Fruit fly (Drosophila melanogaster) whole organism, embryonic: ENCODE data around the gene Syt12.

ENCODE experiments used
- Blimp-1 ChIP-seq: fragments of 200-800 bp; sonication (Bioruptor generic); optimal IDR thresholded peaks from 3 replicates; lab custom pipeline; 2018; ENCODE audit warnings: missing biosample characterization, missing genetic modification characterization, mild to moderate bottlenecking, moderate library complexity, missing genetic modification reagents
- CG10209 ChIP-seq: fragments of 200-800 bp; sonication (Bioruptor generic); optimal IDR thresholded peaks from 3 replicates; lab custom pipeline; 2017; ENCODE audit warnings: missing biosample characterization, mild to moderate bottlenecking, missing genetic modification characterization, missing genetic modification reagents
- CG13123 ChIP-seq: fragments of 200-800 bp; sonication (Bioruptor generic); optimal IDR thresholded peaks from 2 replicates; lab custom pipeline; 2016; ENCODE audit warnings: missing biosample characterization, missing genetic modification characterization
- CG14014 ChIP-seq: fragments of 200-800 bp; sonication (Bioruptor generic); IDR thresholded peaks from 2 replicates; pipeline ENCODE4 v1.3.6; 2022; ENCODE audit warnings: missing biosample characterization, missing genetic modification characterization
- CG15011 ChIP-seq: fragments of 200-800 bp; sonication (Bioruptor generic); optimal IDR thresholded peaks from 3 replicates; lab custom pipeline; 2018; ENCODE audit warnings: missing biosample characterization, mild to moderate bottlenecking, missing genetic modification characterization
- CG16779 ChIP-seq: fragments of 200-800 bp; sonication (Bioruptor generic); IDR thresholded peaks from 2 replicates; pipeline ENCODE4 v1.3.6; 2022; ENCODE audit warnings: missing biosample characterization, missing genetic modification characterization
- CG16813 ChIP-seq: fragments of 200-800 bp; sonication (Bioruptor generic); IDR thresholded peaks from 3 replicates; pipeline ENCODE4 v1.3.6; 2022; ENCODE audit warnings: missing biosample characterization, missing genetic modification characterization; ENCODE audit not compliant: partially characterized antibody
- CG17385 ChIP-seq: fragments of 200-800 bp; sonication (Bioruptor generic); optimal IDR thresholded peaks from 3 replicates; lab custom pipeline; 2018; ENCODE audit warnings: missing biosample characterization, mild to moderate bottlenecking, missing genetic modification characterization
- CG17912 ChIP-seq: fragments of 200-800 bp; sonication (Bioruptor generic); optimal IDR thresholded peaks from 2 replicates; lab custom pipeline; 2018; ENCODE audit warnings: missing biosample characterization, mild to moderate bottlenecking, missing genetic modification characterization
- CG2712 ChIP-seq: fragments of 200-800 bp; optimal IDR thresholded peaks from 3 replicates; lab custom pipeline; 2019; ENCODE audit warnings: missing biosample characterization, mild to moderate bottlenecking, missing genetic modification characterization, moderate library complexity
- CG3407 ChIP-seq: fragments of 200-800 bp; sonication (Bioruptor generic); optimal IDR thresholded peaks from 2 replicates; lab custom pipeline; 2018; ENCODE audit warnings: missing biosample characterization, mild to moderate bottlenecking, missing genetic modification characterization
- CG4424 ChIP-seq: fragments of 200-800 bp; sonication (Bioruptor generic); optimal IDR thresholded peaks from 3 replicates; lab custom pipeline; 2016; ENCODE audit warnings: missing biosample characterization, missing genetic modification characterization
- CG4730 ChIP-seq: fragments of 200-800 bp; sonication (Bioruptor generic); IDR thresholded peaks from 2 replicates; pipeline ENCODE4 v1.3.6; 2022; ENCODE audit warnings: missing biosample characterization, missing genetic modification characterization
- CG9727 ChIP-seq: fragments of 200-800 bp; sonication (Bioruptor generic); optimal IDR thresholded peaks from 3 replicates; lab custom pipeline; 2017; ENCODE audit warnings: missing biosample characterization, mild to moderate bottlenecking, missing genetic modification characterization
- Dfd ChIP-seq, 2 experiments: fragments of >200 bp; optimal IDR thresholded peaks; 2 replicates each; lab custom pipeline; 2017; ENCODE audit warnings: missing biosample characterization in 2 of 2, missing genetic modification characterization in 2 of 2
- Gsc ChIP-seq: fragments of 200-800 bp; sonication (Bioruptor generic); IDR thresholded peaks from 2 replicates; pipeline ENCODE4 v1.3.6; 2022; ENCODE audit warnings: missing biosample characterization, missing genetic modification characterization
- Hr3 ChIP-seq: fragments of 200-800 bp; sonication (Bioruptor generic); optimal IDR thresholded peaks from 3 replicates; lab custom pipeline; 2016; ENCODE audit warnings: missing biosample characterization, missing genetic modification characterization
- Lim3 ChIP-seq: fragments of 200-800 bp; sonication (Bioruptor generic); IDR thresholded peaks from 2 replicates; pipeline ENCODE4 v1.3.6; 2022; ENCODE audit warnings: missing biosample characterization, missing genetic modification characterization
- Med ChIP-seq: fragments of 200-800 bp; sonication (Bioruptor generic); peaks from one replicate; lab custom pipeline; 2016; ENCODE audit warnings: missing biosample characterization, missing genetic modification characterization, mild to moderate bottlenecking, inconsistent platforms, moderate library complexity
- NC2α ChIP-seq: fragments of 200-800 bp; sonication (Bioruptor generic); optimal IDR thresholded peaks from 2 replicates; lab custom pipeline; 2016; ENCODE audit warnings: missing biosample characterization, missing genetic modification characterization
- Sry-β ChIP-seq: fragments of 200-800 bp; sonication (Bioruptor generic); optimal IDR thresholded peaks from 2 replicates; lab custom pipeline; 2018; ENCODE audit warnings: missing biosample characterization, mild to moderate bottlenecking, missing genetic modification characterization, moderate library complexity
- Ssrp ChIP-seq: fragments of 200-800 bp; sonication (Bioruptor generic); optimal IDR thresholded peaks from 2 replicates; lab custom pipeline; 2018; ENCODE audit warnings: missing biosample characterization, mild to moderate bottlenecking, missing genetic modification characterization, moderate library complexity
- Trl ChIP-seq, 3 experiments: fragments of >200 bp in 2 of 3; fragments of 200-800 bp in 1 of 3; sonication (Bioruptor generic) in 1 of 3; optimal IDR thresholded peaks; 2 replicates in 1 of 3; 3 replicates in 2 of 3; lab custom pipeline; 2016 to 2017; ENCODE audit warnings: missing biosample characterization in 1 of 3, missing genetic modification characterization in 1 of 3
- caup ChIP-seq: fragments of 200-800 bp; sonication (Bioruptor generic); optimal IDR thresholded peaks from 3 replicates; lab custom pipeline; 2017; ENCODE audit warnings: missing biosample characterization, mild to moderate bottlenecking, missing genetic modification characterization, moderate library complexity; ENCODE audit not compliant: severe bottlenecking
- crol ChIP-seq: fragments of 200-800 bp; sonication (Bioruptor generic); IDR thresholded peaks from 2 replicates; pipeline ENCODE4 v1.3.6; 2022; ENCODE audit warnings: missing biosample characterization, missing genetic modification characterization
- da ChIP-seq: fragments of 200-800 bp; sonication (Bioruptor generic); optimal IDR thresholded peaks from 2 replicates; lab custom pipeline; 2016; ENCODE audit warnings: missing biosample characterization, missing genetic modification characterization
- dmrt99B ChIP-seq: fragments of 200-800 bp; sonication (Bioruptor generic); optimal IDR thresholded peaks from 2 replicates; lab custom pipeline; 2018; ENCODE audit warnings: missing biosample characterization, mild to moderate bottlenecking, missing genetic modification characterization, moderate library complexity
- exex ChIP-seq: fragments of 200-800 bp; sonication (Bioruptor generic); optimal IDR thresholded peaks from 4 replicates; lab custom pipeline; 2018; ENCODE audit warnings: missing biosample characterization, mild to moderate bottlenecking, missing genetic modification characterization, moderate library complexity
- gcm ChIP-seq: fragments of 200-800 bp; sonication (Bioruptor generic); optimal IDR thresholded peaks from 2 replicates; lab custom pipeline; 2019; ENCODE audit warnings: missing biosample characterization, mild to moderate bottlenecking, missing genetic modification characterization, moderate library complexity
- gem ChIP-seq: fragments of 200-800 bp; sonication (Bioruptor generic); optimal IDR thresholded peaks from 2 replicates; lab custom pipeline; 2019; ENCODE audit warnings: missing biosample characterization, mild to moderate bottlenecking, missing genetic modification characterization, moderate library complexity
- grau ChIP-seq: fragments of 200-800 bp; optimal IDR thresholded peaks from 3 replicates; lab custom pipeline; 2019; ENCODE audit warnings: missing biosample characterization, mild to moderate bottlenecking, missing genetic modification characterization, moderate library complexity
- grn ChIP-seq: fragments of 200-800 bp; sonication (Bioruptor generic); optimal IDR thresholded peaks from 3 replicates; lab custom pipeline; 2017; ENCODE audit warnings: missing biosample characterization, missing genetic modification characterization
- lbe ChIP-seq: fragments of 200-800 bp; sonication (Bioruptor generic); optimal IDR thresholded peaks from 2 replicates; lab custom pipeline; 2016; ENCODE audit warnings: missing biosample characterization, mild to moderate bottlenecking, missing genetic modification characterization
- maf-S ChIP-seq: fragments of 200-800 bp; sonication (Bioruptor generic); optimal IDR thresholded peaks from 2 replicates; lab custom pipeline; 2016; ENCODE audit warnings: missing biosample characterization, missing genetic modification characterization
- mirr ChIP-seq: fragments of 200-800 bp; sonication (Bioruptor generic); optimal IDR thresholded peaks from 3 replicates; lab custom pipeline; 2018; ENCODE audit warnings: missing biosample characterization, mild to moderate bottlenecking, missing genetic modification characterization
- nerfin-2 ChIP-seq: fragments of 200-800 bp; sonication (Bioruptor generic); IDR thresholded peaks from 2 replicates; pipeline ENCODE4 v1.3.6; 2022; ENCODE audit warnings: missing biosample characterization, missing genetic modification characterization; ENCODE audit not compliant: partially characterized antibody
- row ChIP-seq: fragments of 200-800 bp; sonication (Bioruptor generic); IDR thresholded peaks from 3 replicates; pipeline ENCODE4 v1.3.6; 2022; ENCODE audit warnings: missing biosample characterization, missing genetic modification characterization
- zen ChIP-seq: fragments of 200-800 bp; sonication (Bioruptor generic); optimal IDR thresholded peaks from 3 replicates; lab custom pipeline; 2018; ENCODE audit warnings: missing biosample characterization, mild to moderate bottlenecking, missing genetic modification characterization, moderate library complexity

Syt12 gene

dm6 chrX:13312200-13312599 lies 46.8 kb upstream of the Syt12 start (continued):
- TF ChIP-seq lbe (GFP tag; lab: Kevin White, UChicago) (peak; percentile 2), CG9727 (no peak), Lim3 (GFP tag; lab: Robert Waterston, UW) (no peak), CG10209 (GFP tag; lab: Kevin White, UChicago) (no peak), Sry-β (GFP tag; lab: Kevin White, UChicago) (no peak), CG16813 (GFP tag; lab: Robert Waterston, UW) (no peak), da (GFP tag; lab: Kevin White, UChicago) (no peak), CG13123 (GFP tag; lab: Kevin White, UChicago) (no peak), Ssrp (no peak), zen (tag; lab: Kevin White, UChicago) (no peak), maf-S (GFP tag; lab: Kevin White, UChicago) (no peak), CG15011 (GFP tag; lab: Kevin White, UChicago) (no peak), grau (tag; lab: Kevin White, UChicago) (no peak), Blimp-1 (peak; percentile 8), CG2712 (no peak), dmrt99B (tag; lab: Kevin White, UChicago) (no peak), Dfd (GFP tag; optimal IDR thresholded peaks at IDR 0.05; lab: Kevin White, UChicago) (no peak), CG14014 (no peak), gcm (GFP tag; lab: Kevin White, UChicago) (no peak), crol (GFP tag; lab: Robert Waterston, UW) (peak; percentile 21; the same call in 1 of the 2 replicates), CG4730 (GFP tag; lab: Robert Waterston, UW) (no peak), gem (tag; lab: Kevin White, UChicago) (peak; percentile 32)

dm6 chrX:13313133-13313532 lies 45.9 kb upstream of the Syt12 start:
- TF ChIP-seq Gsc (GFP tag; lab: Robert Waterston, UW) (no peak), exex (tag; lab: Kevin White, UChicago) (peak; percentile 57), crol (GFP tag; lab: Robert Waterston, UW) (peak; percentile 63), mirr (GFP tag; lab: Kevin White, UChicago) (peak; percentile 90), caup (GFP tag; lab: Kevin White, UChicago) (peak; percentile 66), Hr3 (GFP tag; lab: Kevin White, UChicago) (no peak), CG17912 (GFP tag; lab: Kevin White, UChicago) (no peak), Trl (optimal IDR thresholded peaks at IDR 0.05; lab: Kevin White, UChicago) (no peak), Trl (GFP tag; optimal IDR thresholded peaks at IDR 0.05; lab: Kevin White, UChicago) (no peak), CG3407 (GFP tag; lab: Kevin White, UChicago) (no peak), grau (tag; lab: Kevin White, UChicago) (peak; percentile 52), CG16779 (GFP tag; lab: Robert Waterston, UW) (no peak), NC2α (GFP tag; lab: Kevin White, UChicago) (no peak), row (GFP tag; lab: Robert Waterston, UW) (0 out of 3 replicates have a peak, but pooled peaks have one; percentile 6), CG4424 (GFP tag; lab: Kevin White, UChicago) (no peak), grn (GFP tag; lab: Kevin White, UChicago) (peak; percentile 24), Med (GFP tag; lab: Kevin White, UChicago) (peak; percentile 9), CG17385 (GFP tag; lab: Kevin White, UChicago) (no peak), nerfin-2 (GFP tag; lab: Robert Waterston, UW) (no peak)
